Worm (Caenorhabditis elegans) whole organism, L3 larva: Measurements from ENCODE around the gene F26H11.8.

Experiments
- ZK546.5 ChIP-seq: sonication (generic microtip); optimal IDR thresholded peaks from 2 replicates; lab custom pipeline; 2017; ENCODE audit warnings: missing biosample characterization, missing genetic modification characterization
- ceh-9 ChIP-seq: sonication (generic microtip); optimal IDR thresholded peaks from 2 replicates; lab custom pipeline; 2018; ENCODE audit warnings: missing biosample characterization, missing genetic modification characterization
- nhr-11 ChIP-seq: fragments of 150-350 bp; optimal IDR thresholded peaks from 2 replicates; lab custom pipeline; 2014; ENCODE audit warnings: missing biosample characterization, missing genetic modification characterization
- nhr-23 ChIP-seq: fragments of 150-350 bp; optimal IDR thresholded peaks from 2 replicates; lab custom pipeline; 2014; ENCODE audit warnings: missing biosample characterization, missing genetic modification reagents, missing genetic modification characterization
- nhr-237 ChIP-seq: fragments of 150-350 bp; optimal IDR thresholded peaks from 2 replicates; lab custom pipeline; 2014; ENCODE audit warnings: missing biosample characterization, missing genetic modification characterization
- ztf-4 ChIP-seq: fragments of 150-350 bp; optimal IDR thresholded peaks from 2 replicates; lab custom pipeline; 2014; ENCODE audit warnings: missing biosample characterization, missing genetic modification characterization

DNA sequence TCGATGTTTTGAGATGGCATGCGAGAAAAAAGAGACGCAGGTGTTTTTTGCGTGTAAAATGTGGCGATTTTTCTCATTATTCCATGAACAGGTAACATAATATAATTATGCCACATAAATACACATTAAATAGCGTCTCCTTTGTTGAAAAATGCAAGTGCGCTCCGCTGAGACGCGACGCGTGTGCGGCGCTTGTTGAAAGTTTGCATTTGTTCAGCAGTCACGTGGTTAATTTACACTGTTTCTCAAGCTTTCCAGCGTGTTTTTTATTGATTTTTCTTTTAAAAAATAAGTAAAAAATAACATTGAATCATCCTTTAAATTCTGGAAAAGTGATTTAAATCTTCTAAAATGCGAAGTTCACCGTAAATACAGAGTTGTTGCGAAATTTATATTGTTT, 11.3 kb downstream of the F26H11.8 start:
- TF ChIP-seq ceh-9 (no peak), nhr-23 (tag; lab: Kevin White, UChicago) (peak; percentile 81), nhr-11 (tag; lab: Kevin White, UChicago) (no peak), nhr-237 (tag; lab: Kevin White, UChicago) (no peak), ztf-4 (tag; lab: Kevin White, UChicago) (peak; percentile 41), ZK546.5 (tag; lab: Kevin White, UChicago) (no peak)
